Worm (Caenorhabditis elegans): ENCODE measurements around the gene xol-1.

The xol-1 gene

DNA sequence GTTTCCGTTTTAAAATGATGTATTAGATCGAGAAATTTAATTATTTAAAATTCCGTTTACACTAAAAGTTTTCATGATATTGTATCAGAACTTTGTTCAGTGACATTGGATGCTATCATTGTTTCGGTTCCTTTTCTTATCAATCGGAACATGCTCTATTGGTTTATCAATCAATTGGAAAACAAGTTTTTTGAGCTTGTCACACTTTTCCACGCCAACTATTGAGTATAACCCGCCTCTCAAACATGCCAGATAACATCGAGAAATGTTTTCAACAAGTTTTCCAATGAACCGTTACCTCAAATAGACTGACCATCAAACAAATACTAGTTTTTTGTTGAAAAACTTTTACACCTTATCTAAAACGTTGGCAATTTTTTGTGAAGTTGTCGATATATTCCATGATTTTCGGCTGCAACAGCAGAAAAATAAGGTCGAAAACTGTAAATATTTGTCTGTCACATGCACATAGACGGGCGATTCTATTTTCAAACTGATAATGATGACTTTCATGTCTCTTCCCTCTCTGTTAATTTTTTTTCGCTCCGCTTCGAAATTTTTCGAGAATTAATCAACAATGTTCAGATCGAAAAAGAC, 26.6 kb upstream of the xol-1 start, which contains the start of gene unk-1:
Gene unk-1 (plus strand): TSS at position 577 of the 597 bp plus-strand sequence.
- no peak for TF ChIP-seq Y67H2A.10 (GFP tag; conservative IDR thresholded peaks at IDR 0.05)
- TF ChIP-seq lsy-27 (tag; optimal IDR thresholded peaks at IDR 0.05; ENCODE audit: borderline replicate concordance, insufficient read depth), result no peak
- TF ChIP-seq nhr-80 (tag; optimal IDR thresholded peaks at IDR 0.05), result peak; percentile 57
- peak; percentile 27 for TF ChIP-seq ets-4 (GFP tag; optimal IDR thresholded peaks at IDR 0.05)
- TF ChIP-seq C17E4.6 (GFP tag; IDR thresholded peaks at IDR 0.05), result no peak
- TF ChIP-seq ccch-3 (GFP tag; optimal IDR thresholded peaks at IDR 0.05), result no peak
- TF ChIP-seq ZK185.1 (tag; optimal IDR thresholded peaks at IDR 0.05; ENCODE audit: poor library complexity, severe bottlenecking), result peak; percentile 14

DNA sequence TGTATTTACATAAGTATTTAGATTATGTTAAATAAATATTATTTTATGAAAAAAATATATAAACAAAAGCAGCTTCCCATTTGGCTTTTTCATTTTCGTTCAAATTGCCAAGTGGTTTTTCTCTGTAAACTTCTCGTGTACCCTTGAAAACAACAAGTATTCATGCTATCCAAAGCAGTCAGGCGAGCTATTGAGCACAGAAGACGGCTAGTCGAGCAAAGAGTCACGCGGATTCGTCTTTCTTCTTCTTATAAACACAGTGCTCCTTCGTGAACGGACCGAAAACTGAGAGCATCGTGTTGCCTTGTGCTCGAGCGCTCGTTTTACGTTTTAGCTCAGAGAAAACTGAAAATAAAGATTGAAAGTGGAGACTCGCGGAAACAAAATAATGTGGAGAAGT, 25.2 kb upstream of the xol-1 start:
- TF ChIP-seq K12H6.12 (tag; optimal IDR thresholded peaks at IDR 0.05), result peak; percentile 18
- TF ChIP-seq cebp-1 (GFP tag; IDR thresholded peaks at IDR 0.05), result no peak
- peak; percentile 9 for TF ChIP-seq cebp-1 (tag; optimal IDR thresholded peaks at IDR 0.05)
- no peak for TF ChIP-seq zfh-2 (GFP tag; conservative IDR thresholded peaks at IDR 0.05)
- peak; percentile 25 for TF ChIP-seq ceh-27 (GFP tag; optimal IDR thresholded peaks at IDR 0.05)

DNA sequence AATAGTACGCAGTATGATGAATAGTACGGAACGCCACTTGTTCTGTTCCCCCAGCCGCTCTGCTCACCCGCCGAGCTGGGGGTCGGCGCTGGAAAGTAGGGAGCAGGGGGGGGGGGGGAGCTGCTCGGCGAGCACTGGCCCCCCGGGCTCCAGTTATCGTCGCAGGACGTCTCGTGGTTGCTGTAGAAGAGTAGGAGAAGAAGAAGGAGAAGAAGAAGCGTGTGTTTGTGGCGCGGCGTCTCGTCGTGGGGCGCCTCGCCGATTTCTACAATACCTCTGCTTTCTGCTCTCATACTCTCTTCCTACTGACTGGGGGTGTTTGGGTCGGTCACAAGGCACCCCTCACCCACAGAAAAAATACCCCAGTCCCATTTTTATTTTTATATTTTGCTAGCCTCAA, 23.8 kb upstream of the xol-1 start:
- peak; percentile 60 for TF ChIP-seq ekl-4 (GFP tag; IDR thresholded peaks at IDR 0.05)
- TF ChIP-seq mcd-1 (GFP tag; IDR thresholded peaks at IDR 0.05), result peak; percentile 74
- TF ChIP-seq snpc-4 (GFP tag; optimal IDR thresholded peaks at IDR 0.05), result no peak
- no peak for TF ChIP-seq snpc-4 (tag; optimal IDR thresholded peaks at IDR 0.05)
- no peak for TF ChIP-seq tbx-9 (tag; optimal IDR thresholded peaks at IDR 0.05; ENCODE audit: borderline replicate concordance)
- no peak for TF ChIP-seq F57C9.4 (tag; optimal IDR thresholded peaks at IDR 0.05)
- no peak for TF ChIP-seq aptf-2 (GFP tag; conservative IDR thresholded peaks at IDR 0.05)
- TF ChIP-seq tlf-1 (GFP tag; optimal IDR thresholded peaks at IDR 0.05), result no peak
- 0 out of 2 replicates have a peak, but pooled peaks have one; percentile 43 for TF ChIP-seq sea-2 (GFP tag; IDR thresholded peaks at IDR 0.05)
- TF ChIP-seq ceh-58 (GFP tag; IDR thresholded peaks at IDR 0.05), result no peak
- no peak for TF ChIP-seq die-1 (tag; optimal IDR thresholded peaks at IDR 0.05)
- 0 out of 2 replicates have a peak, but pooled peaks have one; percentile 14 for TF ChIP-seq hsf-1 (GFP tag; IDR thresholded peaks at IDR 0.05)
- TF ChIP-seq repo-1 (tag; optimal IDR thresholded peaks at IDR 0.05), result peak; percentile 36
- no peak for TF ChIP-seq snpc-1.3 (tag; optimal IDR thresholded peaks at IDR 0.05; ENCODE audit: insufficient read depth)
- peak; percentile 29 for TF ChIP-seq F52B5.7 (tag; optimal IDR thresholded peaks at IDR 0.05)
- 0 out of 2 replicates have a peak, but pooled peaks have one; percentile 3 for TF ChIP-seq B0019.2 (GFP tag; conservative IDR thresholded peaks at IDR 0.05)
- TF ChIP-seq nfya-1 (tag; optimal IDR thresholded peaks at IDR 0.05; ENCODE audit: borderline replicate concordance, insufficient read depth), result no peak
- no peak for TF ChIP-seq let-607 (tag; optimal IDR thresholded peaks at IDR 0.05)
- TF ChIP-seq fkh-3 (tag; optimal IDR thresholded peaks at IDR 0.05), result no peak
- no peak for TF ChIP-seq C17E4.6 (GFP tag; IDR thresholded peaks at IDR 0.05)
- 0 out of 2 replicates have a peak, but pooled peaks have one; percentile 28 for TF ChIP-seq madf-3 (GFP tag; IDR thresholded peaks at IDR 0.05)
- peak; percentile 41; the same call in 1 of the 2 replicates for TF ChIP-seq hmg-1.2 (GFP tag; IDR thresholded peaks at IDR 0.05)
- TF ChIP-seq egrh-3 (GFP tag; IDR thresholded peaks at IDR 0.05), result peak; percentile 100
- TF ChIP-seq T26A5.8 (tag; optimal IDR thresholded peaks at IDR 0.05), result no peak
- no peak for TF ChIP-seq cebp-1 (GFP tag; IDR thresholded peaks at IDR 0.05)
- TF ChIP-seq cebp-1 (tag; optimal IDR thresholded peaks at IDR 0.05), result peak; percentile 59
- peak; percentile 37; the same call in 1 of the 2 replicates for TF ChIP-seq rcor-1 (GFP tag; IDR thresholded peaks at IDR 0.05)
- TF ChIP-seq snpc-3.4 (tag; optimal IDR thresholded peaks at IDR 0.05), result no peak
- TF ChIP-seq Y53G8AR.9 (GFP tag; conservative IDR thresholded peaks at IDR 0.05), result no peak; the same call in 1 of the 2 replicates
- TF ChIP-seq ceh-27 (GFP tag; optimal IDR thresholded peaks at IDR 0.05), result no peak
- peak in 1 of 3 experiments; percentile 36 for TF ChIP-seq lin-35 (GFP tag; optimal IDR thresholded peaks at IDR 0.05)
- no peak for TF ChIP-seq ceh-40 (GFP tag; IDR thresholded peaks at IDR 0.05)
- no peak for TF ChIP-seq ceh-79 (tag; optimal IDR thresholded peaks at IDR 0.05)
- TF ChIP-seq F10E7.11 (tag; optimal IDR thresholded peaks at IDR 0.05), result no peak
- no peak for TF ChIP-seq cebp-2 (GFP tag; IDR thresholded peaks at IDR 0.05)

Data from whole organism, young adult.